Fruit fly (Drosophila melanogaster) whole organism, wandering third instar larva: ENCODE results near the gene CG14096.
"Not testable (repeated sequence)": the region's sequence is repeated elsewhere in the genome, so short reads cannot be mapped to it uniquely, and the experiment has no call there.

Experiments used
- CG32264 ChIP-seq: fragments of 200-800 bp; sonication (Bioruptor generic); optimal IDR thresholded peaks from 2 replicates; lab custom pipeline; 2016; ENCODE audit warnings: missing biosample characterization, missing genetic modification characterization
- CG9705 ChIP-seq: fragments of 200-800 bp; sonication (Bioruptor generic); optimal IDR thresholded peaks from 2 replicates; lab custom pipeline; 2018; ENCODE audit warnings: missing biosample characterization, mild to moderate bottlenecking, missing genetic modification characterization
- Dif ChIP-seq: fragments of 200-275, 200-300 bp; sonication (Bioruptor generic); optimal IDR thresholded peaks from 2 replicates; lab custom pipeline; 2018; ENCODE audit warnings: missing biosample characterization, missing genetic modification characterization; ENCODE audit not compliant: partially characterized antibody
- HLH106 ChIP-seq: fragments of 200-800 bp; optimal IDR thresholded peaks from 3 replicates; lab custom pipeline; 2019; ENCODE audit warnings: missing biosample characterization, mild to moderate bottlenecking, missing genetic modification characterization, moderate library complexity
- Hnf4 ChIP-seq: fragments of 200-800 bp; sonication (Bioruptor generic); optimal IDR thresholded peaks from 2 replicates; lab custom pipeline; 2016; ENCODE audit warnings: missing biosample characterization, mild to moderate bottlenecking, missing genetic modification characterization
- Hr78 ChIP-seq: fragments of >200 bp; optimal IDR thresholded peaks from 2 replicates; lab custom pipeline; 2017; ENCODE audit warnings: missing biosample characterization, missing genetic modification characterization
- Hr83 ChIP-seq: fragments of 200-300 bp; sonication (Bioruptor generic); optimal IDR thresholded peaks from 2 replicates; lab custom pipeline; 2016; ENCODE audit warnings: missing biosample characterization, mild to moderate bottlenecking, missing genetic modification characterization, moderate library complexity; ENCODE audit not compliant: poor library complexity, severe bottlenecking
- Jra ChIP-seq: sonication (Bioruptor generic); optimal IDR thresholded peaks from 2 replicates; lab custom pipeline; 2016; ENCODE audit warnings: missing biosample characterization, missing genetic modification characterization
- Mio ChIP-seq: sonication (Bioruptor generic); optimal IDR thresholded peaks from 2 replicates; lab custom pipeline; 2016; ENCODE audit warnings: missing biosample characterization, missing genetic modification characterization
- Myc ChIP-seq: fragments of >200 bp; optimal IDR thresholded peaks from 2 replicates; lab custom pipeline; 2017
- N ChIP-seq: fragments of >200 bp; optimal IDR thresholded peaks from 2 replicates; lab custom pipeline; 2018; ENCODE audit warnings: missing biosample characterization, missing external identifiers, missing genetic modification characterization
- Rel ChIP-seq, 2 experiments: fragments of 200-800 bp; sonication (Bioruptor generic) in 1 of 2; optimal IDR thresholded peaks; 2 replicates in 1 of 2; 3 replicates in 1 of 2; lab custom pipeline; 2016 to 2019; ENCODE audit warnings: mild to moderate bottlenecking in 2 of 2, missing biosample characterization in 2 of 2, missing genetic modification characterization in 2 of 2, moderate library complexity in 1 of 2
- Sp1 ChIP-seq: fragments of 200-800 bp; sonication (Bioruptor generic); optimal IDR thresholded peaks from 3 replicates; lab custom pipeline; 2019; ENCODE audit warnings: missing biosample characterization, mild to moderate bottlenecking, missing genetic modification characterization, moderate library complexity
- Vsx2 ChIP-seq: fragments of 200-300, 225-300 bp; sonication (Bioruptor generic); optimal IDR thresholded peaks from 2 replicates; lab custom pipeline; 2018; ENCODE audit warnings: missing biosample characterization, missing genetic modification characterization; ENCODE audit not compliant: partially characterized antibody
- dmrt93B ChIP-seq: fragments of 200-800 bp; sonication (Bioruptor generic); optimal IDR thresholded peaks from 2 replicates; lab custom pipeline; 2018; ENCODE audit warnings: missing biosample characterization, mild to moderate bottlenecking, missing genetic modification characterization
- dsf ChIP-seq: sonication (Bioruptor generic); optimal IDR thresholded peaks from 2 replicates; lab custom pipeline; 2016; ENCODE audit warnings: missing biosample characterization, missing genetic modification characterization, borderline replicate concordance
- ey ChIP-seq: fragments of 200-800 bp; sonication (Bioruptor generic); optimal IDR thresholded peaks from 2 replicates; lab custom pipeline; 2016; ENCODE audit warnings: missing biosample characterization, missing genetic modification characterization
- foxo ChIP-seq, 2 experiments: fragments of 200-800 bp; sonication (Bioruptor generic); optimal IDR thresholded peaks; 2 replicates in 1 of 2; 3 replicates in 1 of 2; lab custom pipeline; 2016 to 2017; ENCODE audit warnings: missing biosample characterization in 2 of 2, missing genetic modification characterization in 2 of 2
- fru ChIP-seq: fragments of 200-800 bp; sonication (Bioruptor generic); optimal IDR thresholded peaks from 3 replicates; lab custom pipeline; 2016; ENCODE audit warnings: missing biosample characterization, mild to moderate bottlenecking, missing genetic modification characterization
- h ChIP-seq: fragments of 200-800 bp; sonication (Bioruptor generic); optimal IDR thresholded peaks from 3 replicates; lab custom pipeline; 2016; ENCODE audit warnings: missing biosample characterization, mild to moderate bottlenecking, missing genetic modification characterization
- jim ChIP-seq: fragments of 175-275, 200-325 bp; sonication (Bioruptor generic); optimal IDR thresholded peaks from 2 replicates; lab custom pipeline; 2016; ENCODE audit warnings: missing biosample characterization, mild to moderate bottlenecking, missing genetic modification characterization
- lola ChIP-seq: fragments of >200 bp; optimal IDR thresholded peaks from 2 replicates; lab custom pipeline; 2017; ENCODE audit warnings: missing biosample characterization, missing genetic modification characterization
- pan ChIP-seq: fragments of >200 bp; optimal IDR thresholded peaks from 2 replicates; lab custom pipeline; 2017
- psq ChIP-seq: fragments of 200-800 bp; sonication (Bioruptor generic); optimal IDR thresholded peaks from 3 replicates; lab custom pipeline; 2017; ENCODE audit warnings: missing biosample characterization, mild to moderate bottlenecking, missing genetic modification characterization, moderate library complexity
- sage ChIP-seq: fragments of 200-800 bp; sonication (Bioruptor generic); optimal IDR thresholded peaks from 2 replicates; lab custom pipeline; 2016; ENCODE audit warnings: missing biosample characterization, mild to moderate bottlenecking, missing genetic modification characterization
- sv ChIP-seq: fragments of 200-800 bp; sonication (Bioruptor generic); optimal IDR thresholded peaks from 3 replicates; lab custom pipeline; 2016; ENCODE audit warnings: missing biosample characterization, missing genetic modification characterization
- usp ChIP-seq: fragments of >200 bp; optimal IDR thresholded peaks from 2 replicates; lab custom pipeline; 2017; ENCODE audit warnings: missing biosample characterization, missing genetic modification characterization
- woc ChIP-seq: sonication (Bioruptor generic); optimal IDR thresholded peaks from 2 replicates; lab custom pipeline; 2016; ENCODE audit warnings: missing biosample characterization, mild to moderate bottlenecking, missing genetic modification characterization

CG14096 gene

DNA sequence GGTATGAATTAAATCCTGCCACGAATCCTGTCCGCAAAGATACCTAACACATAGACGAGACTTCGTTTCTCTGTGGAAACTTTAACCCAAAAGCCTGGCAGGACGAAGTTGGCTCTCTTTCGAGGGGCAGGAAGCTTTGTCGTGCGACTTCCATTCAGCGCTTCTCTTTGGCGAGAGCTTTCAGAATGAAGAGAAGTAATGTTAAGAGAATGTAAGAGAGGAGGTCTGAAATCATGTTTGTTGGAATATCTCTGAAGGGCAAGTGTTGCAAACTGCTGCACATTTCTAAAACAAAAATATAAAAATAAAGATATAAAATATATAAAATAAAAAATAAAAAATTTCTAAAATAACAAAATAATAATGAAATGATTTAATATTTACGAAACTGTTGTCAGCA, 15.1 kb upstream of the CG14096 start:
- no peak for TF ChIP-seq sv (GFP tag; lab: Kevin White, UChicago)
- TF ChIP-seq h, result no peak
- no peak for TF ChIP-seq CG32264 (GFP tag; lab: Kevin White, UChicago)
- no peak for TF ChIP-seq fru (GFP tag; lab: Kevin White, UChicago)
- TF ChIP-seq woc (GFP tag; lab: Kevin White, UChicago), result no peak
- no peak for TF ChIP-seq foxo (GFP tag; optimal IDR thresholded peaks at IDR 0.05; lab: Kevin White, UChicago)
- TF ChIP-seq CG9705, result no peak
- TF ChIP-seq ey, result no peak
- no peak for TF ChIP-seq sage (GFP tag; lab: Kevin White, UChicago)
- TF ChIP-seq usp (GFP tag; lab: Kevin White, UChicago), result no peak
- TF ChIP-seq Mio (GFP tag; lab: Kevin White, UChicago), result no peak
- no peak for TF ChIP-seq Vsx2
- TF ChIP-seq lola (GFP tag; lab: Kevin White, UChicago), result no peak

DNA sequence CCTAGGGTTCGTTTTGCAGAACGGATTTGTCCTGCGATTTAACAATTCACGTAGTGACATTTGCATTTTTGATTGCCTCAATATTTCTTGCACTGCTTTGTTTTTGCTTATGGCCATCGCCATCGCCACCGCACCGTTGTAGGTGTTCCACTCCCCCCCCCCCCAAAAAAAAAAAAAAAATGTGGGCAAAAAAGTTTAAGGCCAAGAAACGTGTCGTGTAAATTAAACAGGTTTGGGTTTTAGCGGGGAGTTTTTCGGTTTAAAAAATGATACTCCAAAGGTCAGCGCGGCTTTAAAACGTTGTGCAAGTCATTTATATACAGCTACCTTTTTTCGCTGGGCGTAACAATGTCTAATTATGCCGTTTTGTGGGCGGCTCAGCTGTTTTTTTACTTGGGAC, 14.3 kb upstream of the CG14096 start:
- TF ChIP-seq Jra (GFP tag; lab: Kevin White, UChicago), result no peak
- TF ChIP-seq Sp1, result no peak
- no peak for TF ChIP-seq Rel (GFP tag; optimal IDR thresholded peaks at IDR 0.05; lab: Kevin White, UChicago)
- TF ChIP-seq Rel (tag; optimal IDR thresholded peaks at IDR 0.05; lab: Kevin White, UChicago), result peak; percentile 62
- TF ChIP-seq jim (GFP tag; lab: Kevin White, UChicago), result peak; percentile 53

DNA sequence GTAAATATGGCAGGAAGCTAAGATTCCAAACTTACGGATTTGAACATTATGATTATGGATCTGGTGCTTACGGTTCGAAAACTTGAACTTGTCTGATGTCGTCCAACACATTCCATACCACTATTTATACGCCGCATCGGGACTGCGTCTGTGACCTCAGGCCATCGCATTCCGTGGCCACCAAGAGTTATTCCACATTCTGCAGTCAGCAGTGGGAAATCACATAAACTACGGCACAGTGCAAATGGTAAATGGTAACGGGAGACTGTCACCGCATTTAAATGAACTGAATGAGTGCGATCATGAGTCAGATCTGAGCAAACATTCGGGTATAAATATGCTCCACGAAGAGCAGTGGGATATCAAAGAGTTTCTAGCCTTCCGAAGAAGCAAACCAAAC, 8.6 kb upstream of the CG14096 start, which contains the start of the genes CG18294 and CG32213:
Gene CG18294, minus strand, starts transcription at position 101 of the 400 bp plus-strand sequence.
Gene CG32213, plus strand, starts transcription at position 362 of the 400 bp plus-strand sequence.
- not testable (repeated sequence) for TF ChIP-seq CG9705; Sp1; sv (GFP tag; lab: Kevin White, UChicago)

DNA sequence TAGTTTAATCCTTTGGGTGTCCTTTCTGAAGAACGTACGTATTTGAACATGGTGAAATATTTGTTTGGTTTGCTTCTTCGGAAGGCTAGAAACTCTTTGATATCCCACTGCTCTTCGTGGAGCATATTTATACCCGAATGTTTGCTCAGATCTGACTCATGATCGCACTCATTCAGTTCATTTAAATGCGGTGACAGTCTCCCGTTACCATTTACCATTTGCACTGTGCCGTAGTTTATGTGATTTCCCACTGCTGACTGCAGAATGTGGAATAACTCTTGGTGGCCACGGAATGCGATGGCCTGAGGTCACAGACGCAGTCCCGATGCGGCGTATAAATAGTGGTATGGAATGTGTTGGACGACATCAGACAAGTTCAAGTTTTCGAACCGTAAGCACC, 5.2 kb upstream of the CG14096 start, which contains the start of the genes 825-Oak and CG12519:
Gene 825-Oak, minus strand, starts transcription at position 101 of the 400 bp plus-strand sequence.
Gene CG12519, plus strand, starts transcription at position 364 of the 400 bp plus-strand sequence.
- TF ChIP-seq pan (lab: Kevin White, UChicago); CG32264 (GFP tag; lab: Kevin White, UChicago); dmrt93B (GFP tag; lab: Kevin White, UChicago): not testable (repeated sequence)

DNA sequence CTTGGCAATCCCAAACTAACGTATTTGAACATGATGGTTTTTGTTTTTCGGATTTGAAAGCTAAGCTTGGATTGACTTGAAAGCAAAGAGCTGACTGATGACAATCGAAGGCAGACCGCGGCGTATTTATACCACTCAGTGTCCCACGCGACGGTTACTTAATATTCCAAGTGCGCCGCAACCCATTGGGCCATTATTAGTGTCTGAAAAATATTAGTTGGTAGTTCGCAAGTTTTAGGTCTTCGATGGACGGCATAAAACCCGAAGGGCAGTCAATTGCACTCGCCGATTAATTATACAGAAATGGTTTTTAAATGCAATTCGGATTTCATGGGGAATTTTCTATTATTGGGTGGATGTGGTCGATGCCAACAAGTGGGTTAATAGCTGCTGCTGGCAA, 2.2 kb downstream of the CG14096 start, which contains the start of gene CG14095:
Gene CG14095, minus strand, starts transcription at position 101 of the 400 bp plus-strand sequence.
- TF ChIP-seq Rel (GFP tag; optimal IDR thresholded peaks at IDR 0.05; lab: Kevin White, UChicago) (no peak), Rel (tag; optimal IDR thresholded peaks at IDR 0.05; lab: Kevin White, UChicago) (no peak), usp (GFP tag; lab: Kevin White, UChicago) (no peak), Dif (GFP tag; lab: Kevin White, UChicago) (no peak), N (GFP tag; lab: Kevin White, UChicago) (no peak)

DNA sequence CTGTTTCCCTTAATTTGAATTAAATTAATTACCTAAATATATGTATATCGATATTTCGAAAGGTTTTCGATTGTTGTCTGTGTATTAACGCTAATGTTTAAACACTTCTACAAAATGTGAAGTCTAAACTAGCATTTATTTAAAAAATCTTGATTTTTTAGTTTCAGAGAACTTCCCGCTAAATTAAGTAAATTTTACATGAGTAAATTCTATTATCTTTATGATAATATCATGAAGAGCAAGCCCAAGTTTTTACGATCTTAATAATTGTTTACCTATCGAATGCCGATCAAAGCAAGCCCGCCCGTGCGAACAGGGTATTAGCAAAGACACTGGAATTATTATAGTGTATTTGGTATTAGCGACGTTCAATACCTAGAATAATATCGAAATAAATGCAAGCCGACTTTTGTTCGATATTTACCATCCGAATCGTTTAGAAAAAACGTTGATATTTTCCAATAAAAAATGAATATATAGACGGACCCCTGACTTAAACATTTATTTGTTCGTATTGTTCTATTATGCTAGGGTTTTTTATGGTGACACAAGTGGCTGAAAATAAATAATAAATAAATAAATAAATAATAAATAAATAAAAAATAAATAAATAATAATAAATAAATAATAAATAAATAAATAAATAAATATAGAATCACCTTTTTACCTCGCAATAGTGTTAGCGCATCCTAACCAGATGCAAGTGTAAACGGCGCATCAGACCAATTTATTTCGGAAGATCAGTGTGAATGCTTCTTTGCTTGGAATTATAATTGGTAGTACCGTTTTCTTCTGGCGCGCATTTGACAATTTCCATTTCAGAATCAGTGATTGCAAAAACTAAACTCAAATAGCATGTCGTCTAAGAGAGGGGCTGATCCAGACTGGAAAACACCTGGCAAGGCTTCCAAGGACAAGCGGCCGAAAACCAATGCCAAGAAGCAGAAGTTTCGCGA, 20.2 kb downstream of the CG14096 start, which contains the start of the genes CG33062 and Chd3:
Gene CG33062, minus strand, starts transcription at position 51 of the 956 bp plus-strand sequence.
Gene Chd3, plus strand, starts transcription at position 780 of the 956 bp plus-strand sequence.
- TF ChIP-seq h, result no peak
- TF ChIP-seq sv (GFP tag; lab: Kevin White, UChicago), result no peak
- TF ChIP-seq Myc (lab: Kevin White, UChicago), result no peak
- TF ChIP-seq CG9705, result no peak
- no peak for TF ChIP-seq Hnf4 (GFP tag; lab: Kevin White, UChicago)
- TF ChIP-seq foxo (GFP tag; optimal IDR thresholded peaks at IDR 0.05; lab: Kevin White, UChicago), result no peak
- no peak for TF ChIP-seq Hr83 (GFP tag; lab: Kevin White, UChicago)
- TF ChIP-seq Hr78 (GFP tag; lab: Kevin White, UChicago), result no peak
- TF ChIP-seq dmrt93B (GFP tag; lab: Kevin White, UChicago), result peak; percentile 21
- no peak for TF ChIP-seq dsf
- TF ChIP-seq Mio (GFP tag; lab: Kevin White, UChicago), result no peak
- peak; percentile 9 for TF ChIP-seq HLH106
- TF ChIP-seq psq, result no peak
- TF ChIP-seq N (GFP tag; lab: Kevin White, UChicago), result peak; percentile 26
- no peak for TF ChIP-seq Vsx2
- TF ChIP-seq, all 38 proteins: peak for 3
